Fruit fly (Drosophila melanogaster): ENCODE measurements around the gene CG15572.

DNA sequence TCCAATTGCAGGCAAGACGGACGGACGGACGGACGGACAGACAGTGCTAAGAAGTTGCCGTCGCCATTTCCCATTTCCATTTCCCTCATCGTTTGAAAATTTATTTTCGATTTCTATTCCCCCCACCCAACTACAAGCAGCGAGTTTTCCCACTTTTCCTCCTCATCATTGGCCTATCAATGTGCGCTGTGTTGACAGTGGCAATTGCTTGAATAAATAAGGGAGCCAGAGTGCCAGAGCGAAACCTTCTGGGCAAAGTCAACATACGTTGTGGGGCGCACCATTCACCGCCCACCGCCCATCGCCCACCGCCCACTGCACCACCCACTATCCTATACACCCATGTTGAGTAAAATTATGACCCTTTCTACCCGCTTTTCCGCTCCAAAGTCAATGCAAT, 37.5 kb downstream of the CG15572 start:
- TF ChIP-seq CG8632 (GFP tag; optimal IDR thresholded peaks at IDR 0.05) (no peak), Sox102F (GFP tag; optimal IDR thresholded peaks at IDR 0.05) (no peak), svp (GFP tag) (no peak), CG16779 (tag; optimal IDR thresholded peaks at IDR 0.05) (no peak), vri (GFP tag; optimal IDR thresholded peaks at IDR 0.05) (no peak), Hr39 (GFP tag; optimal IDR thresholded peaks at IDR 0.05) (no peak), Blimp-1 (GFP tag; optimal IDR thresholded peaks at IDR 0.05) (no peak), Met (GFP tag; optimal IDR thresholded peaks at IDR 0.05) (no peak), fd59A (GFP tag; optimal IDR thresholded peaks at IDR 0.05) (no peak), esn (GFP tag; optimal IDR thresholded peaks at IDR 0.05) (no peak)

Measured in whole organism, prepupa.